ENCODE assay signal across 1 fruit fly cellular context in the genomic region with DNA sequence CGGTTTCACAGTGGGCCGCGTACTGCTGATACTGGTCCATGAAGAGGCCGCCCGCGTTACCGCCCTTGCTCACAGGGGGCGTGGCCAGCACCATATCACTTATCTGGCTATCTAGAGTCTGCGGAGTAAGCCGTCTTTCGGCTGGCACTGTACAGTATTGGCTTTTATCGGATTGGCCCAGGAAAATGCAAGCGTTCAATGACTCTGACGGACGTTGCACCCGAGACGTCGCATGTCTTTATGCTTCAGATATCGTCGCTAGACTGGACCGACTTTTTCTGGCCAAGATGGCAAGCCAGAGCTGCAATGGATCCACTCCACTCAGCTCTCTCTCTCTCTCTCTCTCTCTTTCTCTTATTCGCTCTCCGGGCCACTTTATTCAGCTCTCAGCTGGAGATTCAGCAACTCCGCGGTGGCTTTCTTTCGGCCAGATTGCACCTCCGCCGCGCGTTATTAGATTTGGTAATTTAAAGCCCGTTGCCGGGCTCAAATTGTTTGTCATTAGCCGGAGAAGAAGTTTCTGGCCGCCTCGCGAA.
TF ChIP-seq lines count a peak whose summit lies in the region.

A gene (minus strand): TSS at position 273 of the 536 bp plus-strand sequence.

TF ChIP-seq in whole organism, embryonic, 481 proteins besides CTCF, POLR2A, EP300 and RAD21 (continued from another document):
- TF ChIP-seq tup (GFP tag; optimal IDR thresholded peaks at IDR 0.05; lab: Kevin White, UChicago) (no peak), HLH3B (GFP tag; IDR thresholded peaks at IDR 0.05; lab: Robert Waterston, UW) (0 out of 2 replicates have a peak, but pooled peaks have one; percentile 5), oc (tag; optimal IDR thresholded peaks at IDR 0.05; lab: Kevin White, UChicago) (peak; percentile 38), chinmo (GFP tag; IDR thresholded peaks at IDR 0.05; lab: Robert Waterston, UW; ENCODE audit: partially characterized antibody) (0 out of 4 replicates have a peak, but pooled peaks have one; percentile 32), CG16779 (GFP tag; IDR thresholded peaks at IDR 0.05; lab: Robert Waterston, UW) (no peak), Sin3A (optimal IDR thresholded peaks at IDR 0.05; lab: Kevin White, UChicago) (no peak), Neu2 (GFP tag; optimal IDR thresholded peaks at IDR 0.05; lab: Kevin White, UChicago; ENCODE audit: borderline replicate concordance) (no peak)
